Fruit fly (Drosophila melanogaster): ENCODE results near the gene CG13046.

dm6 chr3L:16241296-16241695, 46.9 kb downstream of the CG13046 start:
- TF ChIP-seq psq (optimal IDR thresholded peaks at IDR 0.05) (no peak), insv (optimal IDR thresholded peaks at IDR 0.05) (no peak), ttk (optimal IDR thresholded peaks at IDR 0.05) (no peak), Myc (optimal IDR thresholded peaks at IDR 0.05) (no peak), h (optimal IDR thresholded peaks at IDR 0.05) (no peak)
